Worm (Caenorhabditis elegans) whole organism, young adult: ENCODE results near the gene panl-3.

Experiments
- B0019.2 ChIP-seq: fragments of 200-800 bp; sonication (Bioruptor generic); conservative IDR thresholded peaks from 2 replicates; pipeline ENCODE4 v1.3.6; 2022; ENCODE audit warnings: missing genetic modification reagents, missing genetic modification characterization, missing compliant biosample characterization
- B0035.1 ChIP-seq: sonication (generic microtip); optimal IDR thresholded peaks from 2 replicates; lab custom pipeline; 2016; ENCODE audit warnings: missing genetic modification characterization, mild to moderate bottlenecking, missing compliant biosample characterization, missing genotype, missing genetic modification reagents
- C06A6.2 ChIP-seq: fragments of 200-800 bp; sonication (Bioruptor generic); conservative IDR thresholded peaks from 2 replicates; pipeline ENCODE4 v1.3.6; 2022; ENCODE audit warnings: missing genetic modification characterization, missing compliant biosample characterization
- F22D6.2 ChIP-seq: sonication (generic microtip); optimal IDR thresholded peaks from 2 replicates; lab custom pipeline; 2016; ENCODE audit warnings: mild to moderate bottlenecking, missing genetic modification characterization, missing compliant biosample characterization
- F33H1.4 ChIP-seq: fragments of 200-800 bp; sonication (Bioruptor generic); IDR thresholded peaks from 2 replicates; pipeline ENCODE4 v1.3.6; 2022; ENCODE audit warnings: missing genetic modification reagents, missing genetic modification characterization, missing compliant biosample characterization
- F37B4.10 ChIP-seq: fragments of 200-800 bp; sonication (Bioruptor generic); IDR thresholded peaks from 2 replicates; pipeline ENCODE4 v1.3.6; 2022; ENCODE audit warnings: missing genetic modification characterization, missing compliant biosample characterization
- F55B11.4 ChIP-seq: sonication (generic microtip); optimal IDR thresholded peaks from 2 replicates; lab custom pipeline; 2016; ENCODE audit warnings: missing compliant biosample characterization, missing genetic modification characterization, borderline replicate concordance; ENCODE audit not compliant: insufficient read depth
- F57C9.4 ChIP-seq: sonication (generic microtip); optimal IDR thresholded peaks from 2 replicates; lab custom pipeline; 2017; ENCODE audit warnings: mild to moderate bottlenecking, missing genetic modification characterization, missing compliant biosample characterization
- K11D2.4 ChIP-seq: fragments of 200-800 bp; sonication (Bioruptor generic); IDR thresholded peaks from 2 replicates; pipeline ENCODE4 v1.3.6; 2022; ENCODE audit warnings: missing genetic modification reagents, missing genetic modification characterization, missing compliant biosample characterization
- K12H6.12 ChIP-seq: fragments of 200-800 bp; sonication (Bioruptor generic); optimal IDR thresholded peaks from 2 replicates; lab custom pipeline; 2018; ENCODE audit warnings: mild to moderate bottlenecking, missing genetic modification characterization, missing compliant biosample characterization
- T26A5.8 ChIP-seq: sonication (generic microtip); optimal IDR thresholded peaks from 2 replicates; lab custom pipeline; 2016; ENCODE audit warnings: missing genetic modification characterization, missing compliant biosample characterization
- Y53G8AR.9 ChIP-seq: fragments of 200-800 bp; sonication (Bioruptor generic); conservative IDR thresholded peaks from 2 replicates; pipeline ENCODE4 v1.3.6; 2022; ENCODE audit warnings: missing genetic modification reagents, missing genetic modification characterization, missing compliant biosample characterization
- aptf-2 ChIP-seq: fragments of 200-800 bp; sonication (Bioruptor generic); conservative IDR thresholded peaks from 2 replicates; pipeline ENCODE4 v1.3.6; 2022; ENCODE audit warnings: missing genetic modification reagents, missing genetic modification characterization, missing compliant biosample characterization
- atf-7 ChIP-seq: sonication (generic microtip); optimal IDR thresholded peaks from 2 replicates; lab custom pipeline; 2017; ENCODE audit warnings: mild to moderate bottlenecking, missing genetic modification characterization, missing compliant biosample characterization
- bed-2 ChIP-seq: fragments of 200-800 bp; sonication (Bioruptor generic); IDR thresholded peaks from 2 replicates; pipeline ENCODE4 v1.3.6; 2022; ENCODE audit warnings: missing genetic modification reagents, missing genetic modification characterization, missing compliant biosample characterization
- cebp-1 ChIP-seq, 2 experiments: fragments of 200-800 bp in 1 of 2; sonication (Bioruptor generic) in 1 of 2; sonication (generic microtip) in 1 of 2; IDR thresholded peaks in 1 of 2; optimal IDR thresholded peaks in 1 of 2; 2 replicates each; pipeline versions ENCODE4 v1.3.6 to Lab custom; 2017 to 2022; ENCODE audit warnings: missing compliant biosample characterization in 2 of 2, missing genetic modification characterization in 2 of 2, mild to moderate bottlenecking in 1 of 2, missing genetic modification reagents in 1 of 2, moderate library complexity in 1 of 2
- ceh-100 ChIP-seq: fragments of 200-800 bp; sonication (Bioruptor generic); IDR thresholded peaks from 2 replicates; pipeline ENCODE4 v1.3.6; 2022; ENCODE audit warnings: missing genetic modification reagents, missing genetic modification characterization, missing compliant biosample characterization
- ceh-40 ChIP-seq: fragments of 200-800 bp; sonication (Bioruptor generic); IDR thresholded peaks from 2 replicates; pipeline ENCODE4 v1.3.6; 2022; ENCODE audit warnings: missing genetic modification characterization, missing compliant biosample characterization
- ceh-58 ChIP-seq: fragments of 200-800 bp; sonication (Bioruptor generic); IDR thresholded peaks from 2 replicates; pipeline ENCODE4 v1.3.6; 2022; ENCODE audit warnings: missing genetic modification characterization, missing compliant biosample characterization
- die-1 ChIP-seq: sonication (generic microtip); optimal IDR thresholded peaks from 2 replicates; lab custom pipeline; 2016; ENCODE audit warnings: missing genotype, mild to moderate bottlenecking, missing genetic modification characterization, missing compliant biosample characterization
- egl-44 ChIP-seq: fragments of 200-800 bp; sonication (Bioruptor generic); IDR thresholded peaks from 2 replicates; pipeline ENCODE4 v1.3.6; 2022; ENCODE audit warnings: missing genetic modification reagents, missing genetic modification characterization, missing compliant biosample characterization
- egrh-3 ChIP-seq: fragments of 200-800 bp; sonication (Bioruptor generic); IDR thresholded peaks from 2 replicates; pipeline ENCODE4 v1.3.6; 2022; ENCODE audit warnings: missing genetic modification reagents, missing genetic modification characterization, missing compliant biosample characterization
- fkh-3 ChIP-seq: sonication (generic microtip); optimal IDR thresholded peaks from 2 replicates; lab custom pipeline; 2016; ENCODE audit warnings: mild to moderate bottlenecking, missing genetic modification characterization, missing compliant biosample characterization
- hmg-20 ChIP-seq: fragments of 200-800 bp; sonication (Bioruptor generic); IDR thresholded peaks from 2 replicates; pipeline ENCODE4 v1.3.6; 2022; ENCODE audit warnings: missing genetic modification reagents, missing genetic modification characterization, missing compliant biosample characterization
- let-607 ChIP-seq, 2 experiments: fragments of 200-800 bp in 1 of 2; sonication (Bioruptor generic) in 1 of 2; sonication (generic microtip) in 1 of 2; optimal IDR thresholded peaks; 2 replicates each; lab custom pipeline; 2016 to 2018; ENCODE audit warnings: mild to moderate bottlenecking in 2 of 2, missing compliant biosample characterization in 2 of 2, missing genetic modification characterization in 2 of 2, moderate library complexity in 2 of 2, missing genotype in 1 of 2
- lsy-27 ChIP-seq: sonication (generic microtip); optimal IDR thresholded peaks from 2 replicates; lab custom pipeline; 2017; ENCODE audit warnings: missing genetic modification characterization, mild to moderate bottlenecking, missing compliant biosample characterization, antibody characterized with exemption, missing genotype, borderline replicate concordance; ENCODE audit not compliant: insufficient read depth
- madf-8 ChIP-seq: fragments of 200-800 bp; sonication (Bioruptor generic); conservative IDR thresholded peaks from 2 replicates; pipeline ENCODE4 v1.3.6; 2022; ENCODE audit warnings: missing genetic modification reagents, missing genetic modification characterization, missing compliant biosample characterization
- nfyb-1 ChIP-seq: fragments of 200-800 bp; sonication (Bioruptor generic); IDR thresholded peaks from 2 replicates; pipeline ENCODE4 v1.3.6; 2022; ENCODE audit warnings: missing genetic modification reagents, missing genetic modification characterization, missing compliant biosample characterization
- nhr-120 ChIP-seq: fragments of 200-800 bp; sonication (Bioruptor generic); IDR thresholded peaks from 2 replicates; pipeline ENCODE4 v1.3.6; 2022; ENCODE audit warnings: missing genetic modification characterization, missing compliant biosample characterization
- nhr-179 ChIP-seq: sonication (generic microtip); optimal IDR thresholded peaks from 2 replicates; lab custom pipeline; 2016; ENCODE audit warnings: mild to moderate bottlenecking, missing genetic modification characterization, missing compliant biosample characterization
- pbrm-1 ChIP-seq: fragments of 200-800 bp; sonication (Bioruptor generic); IDR thresholded peaks from 2 replicates; pipeline ENCODE4 v1.3.6; 2022; ENCODE audit warnings: missing genetic modification reagents, missing genetic modification characterization, missing compliant biosample characterization
- snpc-1.3 ChIP-seq: sonication (generic microtip); optimal IDR thresholded peaks from 2 replicates; lab custom pipeline; 2017; ENCODE audit warnings: missing genetic modification characterization, mild to moderate bottlenecking, missing compliant biosample characterization, antibody characterized with exemption, moderate library complexity, missing genotype, missing genetic modification reagents; ENCODE audit not compliant: insufficient read depth
- somi-1 ChIP-seq: fragments of 200-800 bp; sonication (Bioruptor generic); optimal IDR thresholded peaks from 2 replicates; lab custom pipeline; 2018; ENCODE audit warnings: mild to moderate bottlenecking, missing genetic modification characterization, missing compliant biosample characterization
- tbx-9 ChIP-seq: sonication (generic microtip); optimal IDR thresholded peaks from 2 replicates; lab custom pipeline; 2016; ENCODE audit warnings: borderline replicate concordance, missing genetic modification characterization, inconsistent platforms, missing compliant biosample characterization
- tlf-1 ChIP-seq: fragments of 200-800 bp; sonication (Bioruptor generic); optimal IDR thresholded peaks from 2 replicates; lab custom pipeline; 2018; ENCODE audit warnings: mild to moderate bottlenecking, missing genetic modification characterization, missing compliant biosample characterization
- xnd-1 ChIP-seq: sonication (generic microtip); optimal IDR thresholded peaks from 2 replicates; lab custom pipeline; 2016; ENCODE audit warnings: missing genotype, missing genetic modification reagents, missing genetic modification characterization, missing compliant biosample characterization
- ztf-25 ChIP-seq: fragments of 200-800 bp; sonication (Bioruptor generic); IDR thresholded peaks from 2 replicates; pipeline ENCODE4 v1.3.6; 2022; ENCODE audit warnings: missing genetic modification reagents, missing genetic modification characterization, missing compliant biosample characterization
- ztf-28 ChIP-seq: fragments of 200-800 bp; sonication (Bioruptor generic); IDR thresholded peaks from 2 replicates; pipeline ENCODE4 v1.3.6; 2022; ENCODE audit warnings: missing genetic modification reagents, missing genetic modification characterization, missing compliant biosample characterization

Gene panl-3

DNA sequence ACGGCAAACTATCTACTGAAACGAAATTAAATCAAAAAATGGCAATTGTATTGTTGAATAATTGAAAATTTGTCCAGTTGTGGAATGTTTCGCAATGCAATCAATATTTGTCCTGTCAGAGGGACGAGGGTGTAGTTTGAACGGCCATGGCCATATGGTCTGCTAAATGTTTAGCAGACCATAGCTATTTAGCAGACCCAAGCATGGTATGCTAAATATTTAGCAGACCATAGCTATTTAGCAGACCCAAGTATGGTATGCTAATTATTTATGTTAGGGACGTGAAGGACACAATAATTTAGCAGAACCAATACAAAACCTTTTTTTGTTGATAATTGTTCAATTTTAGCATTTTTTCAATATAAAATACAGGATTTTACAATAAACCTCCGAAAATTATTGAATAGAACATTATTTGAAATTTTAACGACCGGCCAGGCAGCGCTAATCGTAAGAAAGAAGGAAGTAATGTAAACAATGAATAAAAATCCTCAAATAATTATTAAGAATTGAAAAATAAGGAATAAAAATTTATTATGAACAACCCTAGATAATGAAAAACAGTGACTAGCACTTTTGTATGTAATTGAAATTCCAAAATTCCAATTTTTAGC lies 13.8 kb upstream of the panl-3 start, which contains the start of gene riok-3 (continued):
- no peak for TF ChIP-seq B0019.2 (GFP tag; lab: Robert Waterston, UW)
- TF ChIP-seq B0035.1, result no peak
- no peak for TF ChIP-seq K12H6.12 (tag; lab: Kevin White, UChicago)
- TF ChIP-seq xnd-1 (tag; lab: Kevin White, UChicago), result no peak
- TF ChIP-seq pbrm-1 (GFP tag; lab: Robert Waterston, UW), result peak; percentile 49; the same call in 1 of the 2 replicates
- TF ChIP-seq hmg-20 (GFP tag; lab: Robert Waterston, UW), result no peak
- no peak for TF ChIP-seq bed-2 (GFP tag; lab: Robert Waterston, UW)
- TF ChIP-seq die-1 (tag; lab: Kevin White, UChicago), result no peak
- TF ChIP-seq aptf-2 (GFP tag; lab: Robert Waterston, UW), result no peak
- TF ChIP-seq nhr-120, result no peak
- TF ChIP-seq madf-8 (GFP tag; lab: Robert Waterston, UW), result no peak
- TF ChIP-seq Y53G8AR.9, result peak; percentile 75
- no peak for TF ChIP-seq T26A5.8 (tag; lab: Kevin White, UChicago)
- TF ChIP-seq F55B11.4 (tag; lab: Kevin White, UChicago), result no peak
- no peak for TF ChIP-seq egrh-3
- no peak for TF ChIP-seq F22D6.2 (tag; lab: Kevin White, UChicago)
- 0 out of 2 replicates have a peak, but pooled peaks have one; percentile 18 for TF ChIP-seq C06A6.2
- no peak for TF ChIP-seq atf-7
- no peak for TF ChIP-seq ceh-40 (GFP tag; lab: Robert Waterston, UW)
- TF ChIP-seq F37B4.10 (GFP tag; lab: Robert Waterston, UW), result no peak
- no peak for TF ChIP-seq lsy-27 (tag; lab: Kevin White, UChicago)
- TF ChIP-seq somi-1 (GFP tag; lab: Kevin White, UChicago), result peak; percentile 44
- TF ChIP-seq tlf-1 (GFP tag; lab: Kevin White, UChicago), result peak; percentile 1
- TF ChIP-seq fkh-3 (tag; lab: Kevin White, UChicago), result no peak
- TF ChIP-seq nhr-179 (tag; lab: Kevin White, UChicago), result no peak
- TF ChIP-seq K11D2.4 (GFP tag; lab: Robert Waterston, UW), result peak; percentile 38; the same call in 1 of the 2 replicates
- TF ChIP-seq let-607 (tag; optimal IDR thresholded peaks at IDR 0.05; lab: Kevin White, UChicago), result peak in 1 of 2 experiments; percentile 2
- TF ChIP-seq snpc-1.3, result no peak
- TF ChIP-seq ztf-28 (GFP tag; lab: Robert Waterston, UW), result no peak
- TF ChIP-seq ceh-100 (GFP tag; lab: Robert Waterston, UW), result no peak; the same call in 1 of the 2 replicates
- no peak for TF ChIP-seq ceh-58 (GFP tag; lab: Robert Waterston, UW)
- no peak for TF ChIP-seq F33H1.4 (GFP tag; lab: Robert Waterston, UW)
- TF ChIP-seq egl-44, result no peak
- TF ChIP-seq F57C9.4, result peak; percentile 41
- TF ChIP-seq nfyb-1 (GFP tag; lab: Robert Waterston, UW), result peak; percentile 72
- TF ChIP-seq ztf-25 (GFP tag; lab: Robert Waterston, UW), result no peak
- TF ChIP-seq, all 124 proteins: peak for 27

DNA sequence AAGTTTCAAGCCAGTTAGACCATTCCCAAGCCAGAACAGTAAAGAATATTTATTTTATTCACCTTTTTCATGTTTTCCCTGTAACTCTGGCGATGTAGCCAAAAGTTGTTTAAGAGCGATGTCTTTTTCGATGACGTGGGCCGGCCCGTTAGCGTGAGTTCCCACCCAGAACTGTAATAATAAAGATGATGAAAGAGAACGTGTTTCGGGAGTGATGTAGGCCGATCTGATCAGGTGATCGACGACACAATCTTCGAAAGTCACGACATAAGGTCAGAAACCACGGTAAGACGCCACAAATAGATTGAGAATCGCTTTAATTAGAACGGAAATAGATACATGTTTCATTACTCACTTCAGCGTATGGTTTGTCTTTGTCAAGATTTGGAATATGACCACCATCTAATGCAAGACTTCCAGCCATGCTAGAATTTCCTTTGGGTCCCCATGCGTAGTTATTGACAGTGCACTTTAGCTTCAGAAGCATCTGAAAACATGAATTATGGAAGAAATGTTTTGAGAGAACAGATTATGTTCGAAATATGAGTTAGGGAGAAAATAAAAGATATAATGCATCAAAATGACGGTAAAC lies 11.8 kb upstream of the panl-3 start, which contains the start of gene ZK632.4:
Gene ZK632.4, minus strand, starts transcription at position 487 of the 592 bp plus-strand sequence.
- no peak for TF ChIP-seq tbx-9 (tag; lab: Kevin White, UChicago)
- TF ChIP-seq cebp-1 (GFP tag; IDR thresholded peaks at IDR 0.05; lab: Robert Waterston, UW), result no peak
- TF ChIP-seq cebp-1 (tag; optimal IDR thresholded peaks at IDR 0.05; lab: Kevin White, UChicago), result peak; percentile 41
